Worm (Caenorhabditis elegans) whole organism, L1 larva: ENCODE data around the gene mogs-1.

Experiments used
- C34B4.2 ChIP-seq: sonication (generic microtip); optimal IDR thresholded peaks from 2 replicates; lab custom pipeline; 2017; ENCODE audit warnings: mild to moderate bottlenecking, missing genetic modification characterization, missing compliant biosample characterization
- alr-1 ChIP-seq: fragments of 200-800 bp; sonication (Bioruptor generic); optimal IDR thresholded peaks from 2 replicates; lab custom pipeline; 2018; ENCODE audit warnings: borderline replicate concordance, mild to moderate bottlenecking, missing genetic modification characterization, missing compliant biosample characterization
- egl-13 ChIP-seq: sonication (generic microtip); optimal IDR thresholded peaks from 2 replicates; lab custom pipeline; 2016; ENCODE audit warnings: missing genotype, missing genetic modification reagents, missing genetic modification characterization, missing compliant biosample characterization
- fkh-10 ChIP-seq: sonication (generic microtip); optimal IDR thresholded peaks from 2 replicates; lab custom pipeline; 2017; ENCODE audit warnings: missing biosample characterization, missing genetic modification reagents, missing genetic modification characterization
- hlh-17 ChIP-seq: fragments of 200-800 bp; sonication (Bioruptor generic); optimal IDR thresholded peaks from 2 replicates; lab custom pipeline; 2018; ENCODE audit warnings: missing genetic modification characterization, mild to moderate bottlenecking, missing compliant biosample characterization, moderate library complexity, borderline replicate concordance
- mep-1 ChIP-seq: fragments of 150-350 bp; optimal IDR thresholded peaks from 2 replicates; lab custom pipeline; 2014; ENCODE audit warnings: missing biosample characterization, missing genetic modification characterization
- nhr-12 ChIP-seq: sonication (generic microtip); optimal IDR thresholded peaks from 2 replicates; lab custom pipeline; 2017; ENCODE audit warnings: missing biosample characterization, missing genetic modification characterization
- nhr-76 ChIP-seq: sonication (generic microtip); optimal IDR thresholded peaks from 2 replicates; lab custom pipeline; 2017; ENCODE audit warnings: missing biosample characterization, missing genetic modification characterization
- pqm-1 ChIP-seq: sonication (generic microtip); optimal IDR thresholded peaks from 3 replicates; lab custom pipeline; 2017; ENCODE audit warnings: missing biosample characterization, missing genetic modification characterization
- skn-1 ChIP-seq: fragments of 150-350 bp; optimal IDR thresholded peaks from 2 replicates; lab custom pipeline; 2014; ENCODE audit warnings: missing biosample characterization, missing genetic modification characterization
- sox-4 ChIP-seq: sonication (generic microtip); optimal IDR thresholded peaks from 2 replicates; lab custom pipeline; 2016; ENCODE audit warnings: missing genetic modification characterization, missing compliant biosample characterization
- unc-30 ChIP-seq: sonication (generic microtip); optimal IDR thresholded peaks from 2 replicates; lab custom pipeline; 2017; ENCODE audit warnings: missing biosample characterization, missing genetic modification characterization
- zag-1 ChIP-seq: fragments of 150-350 bp; optimal IDR thresholded peaks from 2 replicates; lab custom pipeline; 2014; ENCODE audit warnings: missing biosample characterization, missing genetic modification characterization
- ztf-11 ChIP-seq, 2 experiments: sonication (generic microtip); optimal IDR thresholded peaks; 2 replicates each; lab custom pipeline; 2016 to 2017; ENCODE audit warnings: missing genetic modification characterization in 2 of 2, missing biosample characterization in 1 of 2, missing compliant biosample characterization in 1 of 2

DNA sequence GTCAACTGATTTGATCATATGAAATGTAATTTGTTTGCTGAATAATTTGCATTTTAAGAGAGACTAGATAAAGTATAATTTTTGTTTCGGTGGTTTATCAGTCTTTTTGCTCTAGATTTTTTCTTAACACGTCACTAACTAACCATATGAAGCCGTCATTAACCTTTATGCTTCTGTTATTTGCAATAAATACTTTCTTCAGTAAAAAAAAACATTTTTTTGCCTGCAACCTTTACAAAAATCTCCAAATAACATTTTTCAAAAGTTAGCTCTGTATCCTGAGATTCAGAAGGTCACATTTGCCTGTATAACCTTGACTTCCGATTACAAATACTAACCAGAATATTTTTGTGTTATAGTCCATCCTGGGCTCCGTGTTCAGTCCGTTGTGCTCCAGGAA is 51.0 kb downstream of the mogs-1 start:
- TF ChIP-seq nhr-76 (tag; lab: Kevin White, UChicago) (no peak), C34B4.2 (tag; lab: Kevin White, UChicago) (no peak), fkh-10 (GFP tag; lab: Kevin White, UChicago) (no peak), hlh-17 (GFP tag; lab: Kevin White, UChicago) (no peak), pqm-1 (tag; lab: Kevin White, UChicago) (no peak), nhr-12 (no peak), skn-1 (tag; lab: Kevin White, UChicago) (no peak), unc-30 (tag; lab: Kevin White, UChicago) (no peak), mep-1 (tag; lab: Kevin White, UChicago) (no peak), zag-1 (tag; lab: Kevin White, UChicago) (no peak), alr-1 (tag; lab: Kevin White, UChicago) (no peak), sox-4 (tag; lab: Kevin White, UChicago) (no peak), egl-13 (tag; lab: Kevin White, UChicago) (no peak), ztf-11 (tag; optimal IDR thresholded peaks at IDR 0.05; lab: Kevin White, UChicago) (no peak)
